Fruit fly (Drosophila melanogaster) whole organism, embryonic: Measurements from ENCODE around the gene tsh.

Source experiments
- Atf3 ChIP-seq: fragments of 200-800 bp; sonication (Bioruptor generic); optimal IDR thresholded peaks from 3 replicates; lab custom pipeline; 2016; ENCODE audit warnings: missing biosample characterization, missing genetic modification characterization
- B-H1 ChIP-seq: fragments of 200-800 bp; sonication (Bioruptor generic); IDR thresholded peaks from 3 replicates; pipeline ENCODE4 v1.3.6; 2022; ENCODE audit warnings: missing biosample characterization, missing genetic modification characterization
- CG11093 ChIP-seq: fragments of 200-800 bp; sonication (Bioruptor generic); IDR thresholded peaks from 3 replicates; pipeline ENCODE4 v1.3.6; 2022; ENCODE audit warnings: missing biosample characterization, missing genetic modification characterization
- CG11456 ChIP-seq: fragments of 200-800 bp; sonication (Bioruptor generic); IDR thresholded peaks from 3 replicates; pipeline ENCODE4 v1.3.6; 2022; ENCODE audit warnings: missing biosample characterization, missing genetic modification characterization
- CG13894 ChIP-seq: fragments of 200-800 bp; sonication (Bioruptor generic); optimal IDR thresholded peaks from 3 replicates; lab custom pipeline; 2018; ENCODE audit warnings: missing biosample characterization, mild to moderate bottlenecking, missing genetic modification characterization, moderate library complexity
- CG15479 ChIP-seq: fragments of 200-800 bp; sonication (Bioruptor generic); optimal IDR thresholded peaks from 3 replicates; lab custom pipeline; 2019; ENCODE audit warnings: missing biosample characterization, mild to moderate bottlenecking, missing genetic modification characterization, moderate library complexity
- CG16779 ChIP-seq: fragments of 200-800 bp; sonication (Bioruptor generic); IDR thresholded peaks from 2 replicates; pipeline ENCODE4 v1.3.6; 2022; ENCODE audit warnings: missing biosample characterization, missing genetic modification characterization
- CG18476 ChIP-seq: fragments of 200-800 bp; sonication (Bioruptor generic); optimal IDR thresholded peaks from 2 replicates; lab custom pipeline; 2016; ENCODE audit warnings: missing biosample characterization, mild to moderate bottlenecking, missing genetic modification characterization
- CG2129 ChIP-seq: fragments of 200-800 bp; sonication (Bioruptor generic); IDR thresholded peaks from 2 replicates; pipeline ENCODE4 v1.3.6; 2022; ENCODE audit warnings: missing biosample characterization, missing genetic modification characterization; ENCODE audit not compliant: partially characterized antibody
- CG2199 ChIP-seq: fragments of 200-800 bp; sonication (Bioruptor generic); IDR thresholded peaks from 3 replicates; pipeline ENCODE4 v1.3.6; 2022; ENCODE audit warnings: missing biosample characterization, missing genetic modification characterization
- CG4360 ChIP-seq: fragments of 200-800 bp; sonication (Bioruptor generic); IDR thresholded peaks from 2 replicates; pipeline ENCODE4 v1.3.6; 2022; ENCODE audit warnings: missing biosample characterization, missing genetic modification characterization
- CG5180 ChIP-seq: fragments of 200-800 bp; sonication (Bioruptor generic); optimal IDR thresholded peaks from 3 replicates; lab custom pipeline; 2017; ENCODE audit warnings: missing biosample characterization, missing genetic modification characterization, mild to moderate bottlenecking, moderate library complexity, missing genetic modification reagents
- CG5953 ChIP-seq: fragments of 200-800 bp; sonication (Bioruptor generic); IDR thresholded peaks from 2 replicates; pipeline ENCODE4 v1.3.6; 2022; ENCODE audit warnings: missing biosample characterization, missing genetic modification characterization
- CG7271 ChIP-seq: fragments of 200-800 bp; sonication (Bioruptor generic); optimal IDR thresholded peaks from 2 replicates; lab custom pipeline; 2018; ENCODE audit warnings: missing biosample characterization, mild to moderate bottlenecking, missing genetic modification characterization, moderate library complexity
- CG8478 ChIP-seq: fragments of >200 bp; optimal IDR thresholded peaks from 2 replicates; lab custom pipeline; 2018
- CG9609 ChIP-seq: fragments of 200-800 bp; sonication (Bioruptor generic); optimal IDR thresholded peaks from 3 replicates; lab custom pipeline; 2016; ENCODE audit warnings: missing biosample characterization, missing genetic modification characterization
- D ChIP-seq, 2 experiments: fragments of 200-800 bp in 1 of 2; fragments of >200 bp in 1 of 2; sonication (Bioruptor generic) in 1 of 2; optimal IDR thresholded peaks; 2 replicates in 1 of 2; 3 replicates in 1 of 2; lab custom pipeline; 2017; ENCODE audit warnings: mild to moderate bottlenecking in 1 of 2, missing biosample characterization in 1 of 2, missing genetic modification characterization in 1 of 2, missing genetic modification reagents in 1 of 2
- Ets65A ChIP-seq: fragments of 200-800 bp; sonication (Bioruptor generic); peaks from one replicate; lab custom pipeline; 2016; ENCODE audit warnings: missing biosample characterization, missing genetic modification characterization
- Hr78 ChIP-seq, 2 experiments: fragments of 200-800 bp in 1 of 2; fragments of >200 bp in 1 of 2; sonication (Bioruptor generic) in 1 of 2; optimal IDR thresholded peaks; 2 replicates each; lab custom pipeline; 2017 to 2019; ENCODE audit warnings: missing biosample characterization in 2 of 2, missing genetic modification characterization in 2 of 2, mild to moderate bottlenecking in 1 of 2, moderate library complexity in 1 of 2
- Meics ChIP-seq: fragments of 200-800 bp; sonication (Bioruptor generic); optimal IDR thresholded peaks from 2 replicates; lab custom pipeline; 2017; ENCODE audit warnings: missing biosample characterization, mild to moderate bottlenecking, missing genetic modification characterization
- NC2β ChIP-seq: fragments of 200-800 bp; sonication (Bioruptor generic); optimal IDR thresholded peaks from 2 replicates; lab custom pipeline; 2016; ENCODE audit warnings: missing biosample characterization, missing genetic modification characterization
- Ptx1 ChIP-seq: fragments of 200-800 bp; sonication (Bioruptor generic); IDR thresholded peaks from 2 replicates; pipeline ENCODE4 v1.3.6; 2022; ENCODE audit warnings: missing biosample characterization, missing genetic modification characterization
- Ravus ChIP-seq: fragments of 200-800 bp; sonication (Bioruptor generic); IDR thresholded peaks from 2 replicates; pipeline ENCODE4 v1.3.6; 2022; ENCODE audit warnings: missing biosample characterization, missing genetic modification characterization
- Sry-β ChIP-seq: fragments of 200-800 bp; sonication (Bioruptor generic); optimal IDR thresholded peaks from 2 replicates; lab custom pipeline; 2018; ENCODE audit warnings: missing biosample characterization, mild to moderate bottlenecking, missing genetic modification characterization, moderate library complexity
- abd-A ChIP-seq: fragments of 200-800 bp; sonication (Bioruptor generic); optimal IDR thresholded peaks from 3 replicates; lab custom pipeline; 2019; ENCODE audit warnings: missing biosample characterization, mild to moderate bottlenecking, missing genetic modification characterization, moderate library complexity
- btn ChIP-seq: fragments of 200-800 bp; sonication (Bioruptor generic); optimal IDR thresholded peaks from 2 replicates; lab custom pipeline; 2016; ENCODE audit warnings: missing biosample characterization, missing genetic modification characterization
- cad ChIP-seq: fragments of >200 bp; optimal IDR thresholded peaks from 2 replicates; lab custom pipeline; 2017; ENCODE audit warnings: missing biosample characterization, missing genetic modification characterization
- chm ChIP-seq: fragments of 200-800 bp; sonication (Bioruptor generic); IDR thresholded peaks from 2 replicates; pipeline ENCODE4 v1.3.6; 2022; ENCODE audit warnings: missing biosample characterization, missing genetic modification characterization
- eyg ChIP-seq: fragments of 200-800 bp; sonication (Bioruptor generic); optimal IDR thresholded peaks from 3 replicates; lab custom pipeline; 2016; ENCODE audit warnings: missing biosample characterization, missing genetic modification characterization
- gfzf ChIP-seq: fragments of 200-800 bp; sonication (Bioruptor generic); optimal IDR thresholded peaks from 2 replicates; lab custom pipeline; 2016; ENCODE audit warnings: missing biosample characterization, mild to moderate bottlenecking, missing genetic modification characterization, moderate library complexity
- gsb-n ChIP-seq: fragments of 200-800 bp; sonication (Bioruptor generic); optimal IDR thresholded peaks from 3 replicates; lab custom pipeline; 2018; ENCODE audit warnings: missing biosample characterization, mild to moderate bottlenecking, missing genetic modification characterization
- ken ChIP-seq: fragments of 200-800 bp; sonication (Bioruptor generic); IDR thresholded peaks from 3 replicates; pipeline ENCODE4 v1.3.6; 2022; ENCODE audit warnings: missing biosample characterization, missing genetic modification characterization
- kni ChIP-seq: fragments of 200-800 bp; sonication (Bioruptor generic); optimal IDR thresholded peaks from 3 replicates; lab custom pipeline; 2017; ENCODE audit warnings: mild to moderate bottlenecking, missing biosample characterization, missing genetic modification reagents, missing genetic modification characterization
- lov ChIP-seq, 2 experiments: fragments of 200-800 bp in 1 of 2; fragments of >200 bp in 1 of 2; sonication (Bioruptor generic) in 1 of 2; IDR thresholded peaks in 1 of 2; optimal IDR thresholded peaks in 1 of 2; 2 replicates in 1 of 2; 3 replicates in 1 of 2; pipeline versions ENCODE4 v1.3.6 to Lab custom; 2017 to 2022; ENCODE audit warnings: missing biosample characterization in 1 of 2, missing genetic modification characterization in 1 of 2
- pb ChIP-seq: fragments of 200-800 bp; sonication (Bioruptor generic); optimal IDR thresholded peaks from 3 replicates; lab custom pipeline; 2016; ENCODE audit warnings: missing biosample characterization, missing genetic modification characterization
- pros ChIP-seq: fragments of 200-800 bp; sonication (Bioruptor generic); optimal IDR thresholded peaks from 3 replicates; lab custom pipeline; 2019; ENCODE audit warnings: missing biosample characterization, mild to moderate bottlenecking, missing genetic modification characterization, moderate library complexity
- sens ChIP-seq: fragments of 200-800 bp; sonication (Bioruptor generic); peaks from one replicate; lab custom pipeline; 2016; ENCODE audit warnings: missing biosample characterization, missing genetic modification characterization
- seq ChIP-seq: fragments of 200-800 bp; sonication (Bioruptor generic); IDR thresholded peaks from 2 replicates; pipeline ENCODE4 v1.3.6; 2022; ENCODE audit warnings: missing biosample characterization, missing genetic modification characterization
- ssp ChIP-seq: fragments of 200-800 bp; sonication (Bioruptor generic); IDR thresholded peaks from 2 replicates; pipeline ENCODE4 v1.3.6; 2022; ENCODE audit warnings: missing biosample characterization, missing genetic modification characterization
- tap ChIP-seq: fragments of 200-800 bp; optimal IDR thresholded peaks from 3 replicates; lab custom pipeline; 2019; ENCODE audit warnings: missing biosample characterization, mild to moderate bottlenecking, missing genetic modification characterization, moderate library complexity
- ttk ChIP-seq: fragments of 200-800 bp; sonication (Bioruptor generic); IDR thresholded peaks from 2 replicates; pipeline ENCODE4 v2.1.2; 2022; ENCODE audit warnings: missing biosample characterization, missing genetic modification characterization
- twi ChIP-seq: fragments of 200-800 bp; optimal IDR thresholded peaks from 2 replicates; lab custom pipeline; 2019; ENCODE audit warnings: missing biosample characterization, mild to moderate bottlenecking, missing genetic modification characterization, moderate library complexity
- yki ChIP-seq: fragments of >200 bp; optimal IDR thresholded peaks from 3 replicates; lab custom pipeline; 2018
- zen ChIP-seq: fragments of 200-800 bp; sonication (Bioruptor generic); optimal IDR thresholded peaks from 3 replicates; lab custom pipeline; 2018; ENCODE audit warnings: missing biosample characterization, mild to moderate bottlenecking, missing genetic modification characterization, moderate library complexity
- zen2 ChIP-seq: fragments of 200-800 bp; sonication (Bioruptor generic); IDR thresholded peaks from 3 replicates; pipeline ENCODE4 v1.3.6; 2022; ENCODE audit warnings: missing biosample characterization, missing genetic modification characterization; ENCODE audit not compliant: partially characterized antibody
- zfh2 ChIP-seq: fragments of 200-800 bp; sonication (Bioruptor generic); optimal IDR thresholded peaks from 2 replicates; lab custom pipeline; 2016; ENCODE audit warnings: missing biosample characterization, missing genetic modification characterization

tsh gene

DNA sequence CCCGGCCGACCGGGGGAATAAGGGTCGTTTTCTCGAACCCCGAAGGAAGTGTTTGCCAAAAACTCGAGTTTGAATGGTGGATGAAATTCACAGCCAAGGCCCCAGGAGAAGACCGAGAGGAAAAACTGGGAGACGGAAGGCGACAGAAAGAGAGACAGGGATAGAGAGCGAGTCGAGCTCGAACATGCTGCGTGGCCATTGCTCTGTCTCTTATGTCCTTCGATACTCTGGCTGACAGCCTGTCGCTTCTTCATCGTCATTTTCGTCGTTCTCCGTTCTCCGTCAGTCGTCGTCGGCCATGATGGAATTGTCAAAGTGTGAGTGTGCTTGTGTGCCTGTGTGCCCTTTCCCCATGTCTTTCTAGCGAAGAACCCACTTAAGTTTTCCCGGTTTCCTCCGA lies 23.1 kb downstream of the tsh start (continued):
- TF ChIP-seq CG9609 (GFP tag; lab: Kevin White, UChicago) (no peak), CG2129 (GFP tag; lab: Robert Waterston, UW) (no peak), zfh2 (GFP tag; lab: Kevin White, UChicago) (no peak), sens (GFP tag; lab: Kevin White, UChicago) (peak; percentile 5), ttk (GFP tag; lab: Robert Waterston, UW) (no peak), eyg (no peak), CG5180 (peak; percentile 92), gfzf (GFP tag; lab: Kevin White, UChicago) (no peak), Meics (GFP tag; lab: Kevin White, UChicago) (no peak), ssp (GFP tag; lab: Robert Waterston, UW) (no peak), tap (tag; lab: Kevin White, UChicago) (no peak), CG4360 (GFP tag; lab: Robert Waterston, UW) (no peak), D (optimal IDR thresholded peaks at IDR 0.05; lab: Kevin White, UChicago) (peak; percentile 40), D (GFP tag; optimal IDR thresholded peaks at IDR 0.05; lab: Kevin White, UChicago) (no peak), CG8478 (lab: Kevin White, UChicago) (no peak), Ptx1 (GFP tag; lab: Robert Waterston, UW) (no peak), ken (GFP tag; lab: Robert Waterston, UW) (no peak), CG13894 (tag; lab: Kevin White, UChicago) (peak; percentile 76), CG2199 (peak; percentile 53; the same call in 1 of the 3 replicates), btn (no peak), gsb-n (tag; lab: Kevin White, UChicago) (no peak), Hr78 (GFP tag; optimal IDR thresholded peaks at IDR 0.05; lab: Kevin White, UChicago) (no peak), CG11456 (GFP tag; lab: Robert Waterston, UW) (no peak), Ravus (GFP tag; lab: Robert Waterston, UW) (no peak), Ets65A (GFP tag; lab: Kevin White, UChicago) (no peak), Sry-β (GFP tag; lab: Kevin White, UChicago) (no peak), seq (GFP tag; lab: Robert Waterston, UW) (peak; percentile 60), lov (optimal IDR thresholded peaks at IDR 0.05; lab: Kevin White, UChicago) (no peak), lov (GFP tag; IDR thresholded peaks at IDR 0.05; lab: Robert Waterston, UW) (0 out of 3 replicates have a peak, but pooled peaks have one; percentile 3), cad (GFP tag; lab: Kevin White, UChicago) (peak; percentile 22), CG5953 (GFP tag; lab: Robert Waterston, UW) (no peak), zen2 (no peak), CG11093 (no peak), abd-A (tag; lab: Kevin White, UChicago) (peak; percentile 92), pb (GFP tag; lab: Kevin White, UChicago) (no peak), CG18476 (GFP tag; lab: Kevin White, UChicago) (no peak), chm (no peak), kni (GFP tag; lab: Kevin White, UChicago) (peak; percentile 72), CG16779 (no peak)

DNA sequence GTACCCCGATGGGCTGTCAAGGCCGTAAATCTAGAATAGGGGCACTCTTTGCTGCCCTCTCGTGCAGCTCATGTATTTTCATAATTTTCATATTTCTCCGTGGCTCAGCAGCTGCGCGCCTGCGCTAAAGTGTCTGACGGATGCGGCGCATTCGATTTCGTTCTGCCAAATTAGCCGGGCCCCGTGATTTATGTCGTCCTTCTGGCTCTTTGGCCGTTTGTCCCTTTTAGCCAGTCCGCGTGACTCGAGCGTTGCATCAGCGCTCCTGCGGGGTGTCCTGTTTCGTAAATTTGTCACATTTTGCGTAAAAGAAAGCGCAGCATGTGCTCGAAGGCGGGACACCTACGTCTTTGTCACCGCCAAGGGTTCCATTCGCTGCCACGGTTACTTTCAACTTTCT lies 25.0 kb downstream of the tsh start:
- TF ChIP-seq zen (tag; lab: Kevin White, UChicago), result peak; percentile 84
- peak; percentile 29 for TF ChIP-seq CG15479 (GFP tag; lab: Kevin White, UChicago)
- TF ChIP-seq yki (lab: Kevin White, UChicago), result no peak
- TF ChIP-seq pros (GFP tag; lab: Kevin White, UChicago), result peak; percentile 38
- no peak for TF ChIP-seq NC2β (GFP tag; lab: Kevin White, UChicago)
- TF ChIP-seq twi (tag; lab: Kevin White, UChicago), result peak; percentile 78
- no peak for TF ChIP-seq CG7271 (tag; lab: Kevin White, UChicago)
- TF ChIP-seq CG2199, result peak; percentile 39; the same call in 1 of the 3 replicates
- peak; percentile 29 for TF ChIP-seq gsb-n (tag; lab: Kevin White, UChicago)
- TF ChIP-seq B-H1 (GFP tag; lab: Robert Waterston, UW), result no peak
- TF ChIP-seq Atf3 (GFP tag; lab: Kevin White, UChicago), result no peak
